Worm (Caenorhabditis elegans) whole organism, mixed stage, embryonic: ENCODE measurements around the gene T16H12.3.

Experiments used
- ces-1 ChIP-seq: fragments of 150-350 bp; optimal IDR thresholded peaks from 2 replicates; lab custom pipeline; 2014; ENCODE audit warnings: missing biosample characterization, missing genetic modification reagents, missing genetic modification characterization
- elt-3 ChIP-seq: fragments of 150-350 bp; optimal IDR thresholded peaks from 2 replicates; lab custom pipeline; 2014; ENCODE audit warnings: missing biosample characterization, missing genetic modification characterization
- ham-2 ChIP-seq: fragments of 200-800 bp; sonication (Bioruptor generic); optimal IDR thresholded peaks from 2 replicates; lab custom pipeline; 2018; ENCODE audit warnings: mild to moderate bottlenecking, missing genetic modification characterization, missing compliant biosample characterization
- mep-1 ChIP-seq: fragments of 150-350 bp; optimal IDR thresholded peaks from 2 replicates; lab custom pipeline; 2017; ENCODE audit warnings: missing biosample characterization, missing genetic modification reagents, missing genetic modification characterization, inconsistent platforms
- zip-8 ChIP-seq: fragments of 150-350 bp; optimal IDR thresholded peaks from 2 replicates; lab custom pipeline; 2014; ENCODE audit warnings: missing biosample characterization, missing genetic modification characterization

ce11 chrIII:10040013-10040412 lies 43.1 kb downstream of the T16H12.3 start, which contains the start of gene T16G12.7:
- TF ChIP-seq ces-1 (GFP tag; lab: Kevin White, UChicago) (no peak), elt-3 (tag; lab: Kevin White, UChicago) (no peak), zip-8 (tag; lab: Kevin White, UChicago) (no peak), ham-2 (GFP tag; lab: Kevin White, UChicago) (no peak), mep-1 (tag; lab: Kevin White, UChicago) (no peak)
